Worm (Caenorhabditis elegans) whole organism, L4 larva: ENCODE data around the gene sto-3.
A peak's percentile ranks its signal among the peaks of the same experiment; 100 is the strongest.

Experiments used
- F10B5.3 ChIP-seq: sonication (generic microtip); optimal IDR thresholded peaks from 2 replicates; lab custom pipeline; 2016; ENCODE audit warnings: mild to moderate bottlenecking, missing genetic modification characterization, missing compliant biosample characterization
- F37D6.2 ChIP-seq: sonication (generic microtip); optimal IDR thresholded peaks from 2 replicates; lab custom pipeline; 2016; ENCODE audit warnings: mild to moderate bottlenecking, missing genetic modification characterization, missing compliant biosample characterization
- Y75B8A.6 ChIP-seq: fragments of 200-800 bp; sonication (Bioruptor generic); IDR thresholded peaks from 2 replicates; pipeline ENCODE4 v1.3.6; 2022; ENCODE audit warnings: missing genetic modification reagents, missing genetic modification characterization, missing compliant biosample characterization
- ZK546.5 ChIP-seq, 2 experiments: sonication (generic microtip); optimal IDR thresholded peaks; 2 replicates each; lab custom pipeline; 2017; ENCODE audit warnings: missing biosample characterization in 2 of 2, missing genetic modification characterization in 2 of 2
- aha-1 ChIP-seq: fragments of 150-350 bp; peaks from one replicate; lab custom pipeline; 2014; ENCODE audit warnings: missing biosample characterization, missing genetic modification characterization
- aly-2 ChIP-seq: sonication (generic microtip); optimal IDR thresholded peaks from 2 replicates; lab custom pipeline; 2018; ENCODE audit warnings: missing biosample characterization, missing genetic modification characterization
- arid-1 ChIP-seq: fragments of 200-800 bp; sonication (Bioruptor generic); conservative IDR thresholded peaks from 2 replicates; pipeline ENCODE4 v1.3.6; 2022; ENCODE audit warnings: missing genetic modification reagents, missing genetic modification characterization, missing compliant biosample characterization
- ceh-62 ChIP-seq: sonication (generic microtip); optimal IDR thresholded peaks from 2 replicates; lab custom pipeline; 2017; ENCODE audit warnings: missing biosample characterization, missing genetic modification characterization
- ces-1 ChIP-seq: fragments of 150-350 bp; sonication (generic microtip); optimal IDR thresholded peaks from 4 replicates; lab custom pipeline; 2014; ENCODE audit warnings: missing biosample characterization, missing genetic modification reagents, missing genetic modification characterization
- cey-2 ChIP-seq: sonication (generic microtip); optimal IDR thresholded peaks from 3 replicates; lab custom pipeline; 2017; ENCODE audit warnings: missing genetic modification characterization, mild to moderate bottlenecking, missing compliant biosample characterization, antibody characterized with exemption, borderline replicate concordance; ENCODE audit not compliant: insufficient read depth
- ctbp-1 ChIP-seq: fragments of 200-800 bp; sonication (Bioruptor generic); IDR thresholded peaks from 2 replicates; pipeline ENCODE4 v1.3.6; 2022; ENCODE audit warnings: missing genetic modification reagents, missing genetic modification characterization, missing compliant biosample characterization
- daf-16 ChIP-seq, 3 experiments: sonication (generic microtip); optimal IDR thresholded peaks; 2 replicates each; lab custom pipeline; 2016 to 2017; ENCODE audit warnings: missing genetic modification characterization in 3 of 3, missing genetic modification reagents in 3 of 3, mild to moderate bottlenecking in 2 of 3, missing compliant biosample characterization in 2 of 3, missing biosample characterization in 1 of 3, moderate library complexity in 1 of 3
- daf-8 ChIP-seq: fragments of 200-800 bp; sonication (Bioruptor generic); IDR thresholded peaks from 2 replicates; pipeline ENCODE4 v1.3.6; 2022; ENCODE audit warnings: missing genetic modification characterization, missing compliant biosample characterization
- egl-27 ChIP-seq: sonication (generic microtip); optimal IDR thresholded peaks from 3 replicates; lab custom pipeline; 2017; ENCODE audit warnings: missing biosample characterization, missing genetic modification reagents, missing genetic modification characterization
- fkh-10 ChIP-seq: fragments of 150-350 bp; optimal IDR thresholded peaks from 2 replicates; lab custom pipeline; 2014; ENCODE audit warnings: missing biosample characterization, missing genetic modification reagents, missing genetic modification characterization
- hif-1 ChIP-seq, 2 experiments: sonication (generic microtip); optimal IDR thresholded peaks; 2 replicates each; lab custom pipeline; 2016 to 2017; ENCODE audit warnings: missing compliant biosample characterization in 2 of 2, missing genetic modification characterization in 2 of 2, missing genetic modification reagents in 2 of 2, missing genotype in 2 of 2, mild to moderate bottlenecking in 1 of 2
- hlh-11 ChIP-seq: fragments of 200-800 bp; sonication (Bioruptor generic); optimal IDR thresholded peaks from 2 replicates; lab custom pipeline; 2018; ENCODE audit warnings: mild to moderate bottlenecking, missing genetic modification characterization, missing compliant biosample characterization
- hmg-1.1 ChIP-seq: fragments of 200-800 bp; sonication (Bioruptor generic); IDR thresholded peaks from 2 replicates; pipeline ENCODE4 v1.3.6; 2022; ENCODE audit warnings: missing genetic modification reagents, missing genetic modification characterization, missing compliant biosample characterization
- lin-13 ChIP-seq: fragments of 150-350 bp; optimal IDR thresholded peaks from 2 replicates; lab custom pipeline; 2014; ENCODE audit warnings: missing biosample characterization, missing genetic modification reagents, missing genetic modification characterization
- mdt-29 ChIP-seq: fragments of 200-800 bp; sonication (Bioruptor generic); IDR thresholded peaks from 2 replicates; pipeline ENCODE4 v1.3.6; 2022; ENCODE audit warnings: missing genetic modification reagents, missing genetic modification characterization, missing compliant biosample characterization
- nhr-102 ChIP-seq: sonication (generic microtip); optimal IDR thresholded peaks from 2 replicates; lab custom pipeline; 2016; ENCODE audit warnings: mild to moderate bottlenecking, missing genetic modification characterization, moderate library complexity, missing compliant biosample characterization
- nhr-111 ChIP-seq: fragments of 200-800 bp; sonication (Bioruptor generic); optimal IDR thresholded peaks from 2 replicates; lab custom pipeline; 2018; ENCODE audit warnings: mild to moderate bottlenecking, missing genetic modification characterization, missing compliant biosample characterization
- nhr-42 ChIP-seq: fragments of 200-800 bp; sonication (Bioruptor generic); IDR thresholded peaks from 2 replicates; pipeline ENCODE4 v1.3.6; 2022; ENCODE audit warnings: missing genetic modification characterization, missing compliant biosample characterization
- nhr-76 ChIP-seq: fragments of 150-350 bp; optimal IDR thresholded peaks from 2 replicates; lab custom pipeline; 2014; ENCODE audit warnings: missing biosample characterization, missing genetic modification characterization
- sdz-12 ChIP-seq: fragments of 200-800 bp; sonication (Bioruptor generic); optimal IDR thresholded peaks from 2 replicates; lab custom pipeline; 2018; ENCODE audit warnings: mild to moderate bottlenecking, missing genetic modification characterization, missing compliant biosample characterization
- set-16 ChIP-seq: fragments of 200-800 bp; sonication (Bioruptor generic); IDR thresholded peaks from 2 replicates; pipeline ENCODE4 v1.3.6; 2022; ENCODE audit warnings: missing genetic modification reagents, missing genetic modification characterization, missing compliant biosample characterization
- snpc-1.2 ChIP-seq: fragments of 200-800 bp; sonication (Bioruptor generic); IDR thresholded peaks from 2 replicates; pipeline ENCODE4 v1.3.6; 2022; ENCODE audit warnings: missing genetic modification reagents, missing genetic modification characterization, missing compliant biosample characterization
- snpc-4 ChIP-seq: fragments of 150-350 bp; optimal IDR thresholded peaks from 2 replicates; lab custom pipeline; 2014; ENCODE audit warnings: missing biosample characterization, missing genetic modification characterization
- tra-1 ChIP-seq: fragments of 200-800 bp; sonication (Bioruptor generic); IDR thresholded peaks from 2 replicates; pipeline ENCODE4 v1.3.6; 2022; ENCODE audit warnings: missing genetic modification reagents, missing genetic modification characterization, missing compliant biosample characterization
- unc-130 ChIP-seq: sonication (generic microtip); optimal IDR thresholded peaks from 2 replicates; lab custom pipeline; 2016; ENCODE audit warnings: missing genetic modification reagents, missing genetic modification characterization, missing compliant biosample characterization
- unc-62 ChIP-seq, 3 experiments: fragments of 150-350 bp in 1 of 3; sonication (generic microtip); optimal IDR thresholded peaks in 2 of 3; peaks in 1 of 3; 1 replicate in 1 of 3; 2 replicates in 2 of 3; lab custom pipeline; 2014 to 2017; ENCODE audit warnings: missing biosample characterization in 3 of 3, missing genetic modification characterization in 3 of 3, missing genetic modification reagents in 3 of 3, missing genotype in 1 of 3
- zag-1 ChIP-seq: fragments of 150-350 bp; optimal IDR thresholded peaks from 2 replicates; lab custom pipeline; 2014; ENCODE audit warnings: missing biosample characterization, missing genetic modification characterization
- zfp-2 ChIP-seq: sonication (generic microtip); optimal IDR thresholded peaks from 2 replicates; lab custom pipeline; 2016; ENCODE audit warnings: mild to moderate bottlenecking, missing genetic modification characterization, missing compliant biosample characterization
- zip-11 ChIP-seq: fragments of 200-800 bp; sonication (Bioruptor generic); IDR thresholded peaks from 2 replicates; pipeline ENCODE4 v1.3.6; 2022; ENCODE audit warnings: missing genetic modification characterization, missing compliant biosample characterization
- ztf-7 ChIP-seq: fragments of 150-350 bp; optimal IDR thresholded peaks from 2 replicates; lab custom pipeline; 2014; ENCODE audit warnings: missing biosample characterization, missing genetic modification characterization

sto-3 gene

ce11 chrX:11637721-11638120 lies 15.8 kb upstream of the sto-3 start:
- TF ChIP-seq cey-2 (tag; lab: Kevin White, UChicago), result no peak
- TF ChIP-seq ZK546.5 (tag; optimal IDR thresholded peaks at IDR 0.05; lab: Kevin White, UChicago), result no peak
- TF ChIP-seq zfp-2 (tag; lab: Kevin White, UChicago), result no peak
- 0 out of 2 replicates have a peak, but pooled peaks have one; percentile 18 for TF ChIP-seq nhr-42 (GFP tag; lab: Robert Waterston, UW)
- TF ChIP-seq snpc-4 (tag; lab: Kevin White, UChicago), result no peak
- TF ChIP-seq aha-1 (tag; lab: Kevin White, UChicago), result peak; percentile 21
- no peak for TF ChIP-seq ztf-7
- no peak for TF ChIP-seq F37D6.2 (tag; lab: Kevin White, UChicago)
- peak in 1 of 2 experiments; percentile 53 for TF ChIP-seq unc-62 (GFP tag; optimal IDR thresholded peaks at IDR 0.05 in 1 of 2; lab: Kevin White, UChicago)
- TF ChIP-seq unc-62 (tag; optimal IDR thresholded peaks at IDR 0.05; lab: Kevin White, UChicago), result no peak

DNA sequence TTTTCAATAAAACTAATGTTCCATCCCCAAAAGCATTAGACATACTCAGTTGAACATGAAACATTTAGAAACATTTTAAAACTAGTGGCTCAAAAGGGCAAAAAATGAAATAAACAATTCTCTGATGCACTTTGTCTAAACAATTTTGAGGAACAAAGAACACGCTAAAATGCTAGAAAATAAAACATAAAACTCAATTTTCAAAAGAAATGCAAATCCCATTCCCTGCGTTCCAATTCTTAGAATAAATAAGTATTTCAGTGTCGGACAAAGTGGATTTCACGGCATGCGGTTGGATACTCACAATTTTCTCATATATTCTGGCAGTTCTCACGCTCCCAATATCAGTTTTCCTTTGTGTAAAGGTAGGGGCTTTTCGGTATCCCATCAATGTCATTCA lies 11.4 kb upstream of the sto-3 start:
- TF ChIP-seq nhr-76 (no peak), ces-1 (GFP tag; lab: Kevin White, UChicago) (peak; percentile 62), zag-1 (tag; lab: Kevin White, UChicago) (no peak), nhr-102 (tag; lab: Kevin White, UChicago) (no peak), fkh-10 (GFP tag; lab: Kevin White, UChicago) (peak; percentile 14)
- TF ChIP-seq, all 104 proteins: peak for 2

DNA sequence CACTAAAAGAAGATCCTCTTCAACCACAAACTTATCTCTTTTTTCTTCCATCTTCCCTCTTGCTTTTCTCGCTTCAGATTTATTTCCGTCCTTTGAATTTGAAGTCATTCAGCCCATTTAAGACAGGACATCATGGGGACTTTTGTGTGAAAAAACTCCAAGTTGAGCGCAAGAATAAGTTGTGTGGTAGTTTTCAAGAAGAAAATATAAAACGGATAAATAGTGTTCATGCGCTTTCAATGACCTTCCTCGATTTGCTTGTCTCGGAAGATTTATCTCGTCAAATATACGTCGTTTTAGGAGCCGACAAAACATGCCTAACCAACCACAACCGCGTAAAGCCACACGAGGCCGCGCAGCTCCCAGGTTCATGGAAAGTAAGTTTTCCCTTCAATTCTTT lies 10.2 kb upstream of the sto-3 start, which contains the start of gene sto-6:
Gene sto-6, plus strand, starts transcription at position 301 of the 400 bp plus-strand sequence.
- no peak for TF ChIP-seq unc-130 (GFP tag; lab: Kevin White, UChicago)
- no peak for TF ChIP-seq aha-1 (tag; lab: Kevin White, UChicago)
- TF ChIP-seq nhr-42 (GFP tag; lab: Robert Waterston, UW), result no peak
- TF ChIP-seq hlh-11 (tag; lab: Kevin White, UChicago), result no peak
- no peak for TF ChIP-seq nhr-102 (tag; lab: Kevin White, UChicago)

DNA sequence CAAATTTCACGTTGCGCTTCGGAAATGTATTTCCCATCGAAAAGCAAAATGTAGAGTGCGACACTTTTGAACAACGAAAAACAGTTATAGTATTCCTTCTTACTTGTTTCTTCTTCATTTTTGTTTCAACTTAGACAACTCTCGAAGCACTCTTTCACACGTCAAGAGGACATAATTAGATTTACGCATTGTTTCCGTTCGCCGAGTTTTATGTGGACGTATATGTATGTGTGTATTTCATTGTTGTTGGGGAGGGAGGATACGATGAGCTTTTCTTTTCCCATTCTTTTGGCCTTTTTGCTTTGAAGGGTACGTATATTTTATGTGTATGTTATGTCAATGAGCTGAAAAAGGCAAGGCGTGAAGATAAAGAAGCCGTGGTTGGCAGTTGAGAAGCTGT lies 8.6 kb upstream of the sto-3 start:
- TF ChIP-seq unc-130 (GFP tag; lab: Kevin White, UChicago) (no peak), lin-13 (GFP tag; lab: Kevin White, UChicago) (no peak), snpc-1.2 (GFP tag; lab: Robert Waterston, UW) (no peak), Y75B8A.6 (GFP tag; lab: Robert Waterston, UW) (no peak), ctbp-1 (GFP tag; lab: Robert Waterston, UW) (0 out of 2 replicates have a peak, but pooled peaks have one; percentile 23), hif-1 (tag; optimal IDR thresholded peaks at IDR 0.05; lab: Kevin White, UChicago) (no peak), nhr-42 (GFP tag; lab: Robert Waterston, UW) (no peak), sdz-12 (GFP tag; lab: Kevin White, UChicago) (no peak), fkh-10 (GFP tag; lab: Kevin White, UChicago) (no peak), arid-1 (GFP tag; lab: Robert Waterston, UW) (no peak), nhr-76 (no peak), F10B5.3 (tag; lab: Kevin White, UChicago) (no peak), aha-1 (tag; lab: Kevin White, UChicago) (peak; percentile 30), set-16 (GFP tag; lab: Robert Waterston, UW) (no peak), daf-16 (GFP tag; optimal IDR thresholded peaks at IDR 0.05; lab: Kevin White, UChicago) (no peak), daf-16 (tag; optimal IDR thresholded peaks at IDR 0.05; lab: Kevin White, UChicago) (no peak), hmg-1.1 (0 out of 2 replicates have a peak, but pooled peaks have one; percentile 24)
- TF ChIP-seq, all 104 proteins: peak for 3

- TF ChIP-seq nhr-111 (GFP tag; lab: Kevin White, UChicago) (no peak), daf-8 (no peak), mdt-29 (GFP tag; lab: Robert Waterston, UW) (no peak), ceh-62 (tag; lab: Kevin White, UChicago) (no peak), tra-1 (GFP tag; lab: Robert Waterston, UW) (no peak), aly-2 (tag; lab: Kevin White, UChicago) (no peak), zip-11 (GFP tag; lab: Robert Waterston, UW) (no peak), egl-27 (tag; lab: Kevin White, UChicago) (no peak)
Observed at ce11 chrX:11628580-11628979, 6.7 kb upstream of the sto-3 start, which contains the start of gene spp-30. TSS of gene spp-30 (minus strand) at chrX:11628680.
